Worm (Caenorhabditis elegans) whole organism, L2 larva: ENCODE measurements around the gene C29F7.2.

ENCODE experiments used
- ceh-16 ChIP-seq: fragments of 150-350 bp; optimal IDR thresholded peaks from 2 replicates; lab custom pipeline; 2014; ENCODE audit warnings: missing biosample characterization, missing genetic modification characterization
- elt-3 ChIP-seq: sonication (generic microtip); optimal IDR thresholded peaks from 2 replicates; lab custom pipeline; 2017; ENCODE audit warnings: missing biosample characterization, missing genetic modification characterization
- fos-1 ChIP-seq: fragments of 150-350 bp; optimal IDR thresholded peaks from 2 replicates; lab custom pipeline; 2014; ENCODE audit warnings: missing biosample characterization, missing genetic modification characterization
- snpc-4 ChIP-seq: fragments of 150-350 bp; optimal IDR thresholded peaks from 2 replicates; lab custom pipeline; 2014; ENCODE audit warnings: missing biosample characterization, missing genetic modification characterization
- unc-39 ChIP-seq: fragments of 150-350 bp; optimal IDR thresholded peaks from 2 replicates; lab custom pipeline; 2014; ENCODE audit warnings: missing biosample characterization, missing genetic modification characterization
- ztf-4 ChIP-seq: fragments of 150-350 bp; optimal IDR thresholded peaks from 2 replicates; lab custom pipeline; 2014; ENCODE audit warnings: missing biosample characterization, missing genetic modification characterization

ce11 chrX:13443283-13443682, 27.4 kb downstream of the C29F7.2 start:
- TF ChIP-seq fos-1 (tag; lab: Kevin White, UChicago) (no peak), ceh-16 (tag; lab: Kevin White, UChicago) (no peak), snpc-4 (tag; lab: Kevin White, UChicago) (no peak), elt-3 (tag; lab: Kevin White, UChicago) (no peak), unc-39 (no peak), ztf-4 (no peak)
